Fruit fly (Drosophila melanogaster) whole organism, prepupa: ENCODE results near the gene Shmt.

Experiments used
- CG31627 ChIP-seq: fragments of 200-800 bp; sonication (Bioruptor generic); optimal IDR thresholded peaks from 3 replicates; lab custom pipeline; 2016; ENCODE audit warnings: missing biosample characterization, missing genetic modification characterization
- CG34406 ChIP-seq: fragments of 200-800 bp; sonication (Bioruptor generic); optimal IDR thresholded peaks from 3 replicates; lab custom pipeline; 2016; ENCODE audit warnings: missing biosample characterization, missing genetic modification characterization
- CG4318 ChIP-seq: fragments of 200-800 bp; sonication (Bioruptor generic); optimal IDR thresholded peaks from 3 replicates; lab custom pipeline; 2017; ENCODE audit warnings: missing biosample characterization, mild to moderate bottlenecking, missing genetic modification characterization
- CG6792 ChIP-seq: fragments of 200-800 bp; sonication (Bioruptor generic); optimal IDR thresholded peaks from 3 replicates; lab custom pipeline; 2016; ENCODE audit warnings: missing biosample characterization, missing genetic modification characterization
- CG7368 ChIP-seq: fragments of 200-800 bp; sonication (Bioruptor generic); optimal IDR thresholded peaks from 3 replicates; lab custom pipeline; 2016; ENCODE audit warnings: missing biosample characterization, missing genetic modification characterization
- CG8319 ChIP-seq: fragments of 200-800 bp; sonication (Bioruptor generic); optimal IDR thresholded peaks from 3 replicates; lab custom pipeline; 2016; ENCODE audit warnings: missing biosample characterization, missing genetic modification characterization
- CG8632 ChIP-seq: fragments of 200-800 bp; sonication (Bioruptor generic); optimal IDR thresholded peaks from 3 replicates; lab custom pipeline; 2016; ENCODE audit warnings: missing biosample characterization, missing genetic modification characterization
- Eip78C ChIP-seq: fragments of 200-800 bp; sonication (Bioruptor generic); peaks from one replicate; lab custom pipeline; 2016; ENCODE audit warnings: missing biosample characterization, missing genetic modification characterization
- Gug ChIP-seq: fragments of 200-800 bp; sonication (Bioruptor generic); IDR thresholded peaks from 2 replicates; pipeline ENCODE4 v1.3.6; 2022; ENCODE audit warnings: missing biosample characterization, missing genetic modification characterization
- OdsH ChIP-seq: fragments of 200-800 bp; sonication (Bioruptor generic); optimal IDR thresholded peaks from 3 replicates; lab custom pipeline; 2016; ENCODE audit warnings: missing biosample characterization, missing genetic modification characterization
- Sox15 ChIP-seq: fragments of 200-800 bp; sonication (Bioruptor generic); optimal IDR thresholded peaks from 3 replicates; lab custom pipeline; 2016; ENCODE audit warnings: missing biosample characterization, missing genetic modification characterization
- fd85E ChIP-seq: fragments of 200-800 bp; sonication (Bioruptor generic); optimal IDR thresholded peaks from 3 replicates; lab custom pipeline; 2016; ENCODE audit warnings: missing biosample characterization, missing genetic modification characterization
- salr ChIP-seq, 2 experiments: fragments of 200-800 bp; sonication (Bioruptor generic); optimal IDR thresholded peaks; 3 replicates each; lab custom pipeline; 2016 to 2018; ENCODE audit warnings: missing biosample characterization in 2 of 2, missing genetic modification characterization in 2 of 2, mild to moderate bottlenecking in 1 of 2
- svp ChIP-seq: fragments of 200-800 bp; sonication (Bioruptor generic); peaks from one replicate; lab custom pipeline; 2016; ENCODE audit warnings: missing biosample characterization, missing genetic modification characterization

DNA sequence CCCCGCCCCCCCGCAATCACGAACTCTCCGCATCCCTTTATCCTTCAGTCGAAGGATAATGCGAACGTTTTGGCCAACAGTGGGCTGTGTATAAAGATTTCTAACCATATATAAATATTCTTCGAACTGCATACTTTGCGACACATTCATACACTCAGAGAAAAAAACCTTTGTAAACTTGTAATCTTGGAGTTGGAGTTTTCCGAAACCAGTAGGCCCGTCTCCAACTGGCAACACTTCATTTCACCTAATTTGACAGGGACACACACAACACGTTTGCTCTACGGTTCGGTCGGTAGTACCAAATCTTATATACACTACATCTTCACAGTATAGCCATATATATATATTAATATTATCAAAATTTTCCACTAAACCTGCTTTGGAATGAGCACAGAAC is 47.8 kb downstream of the Shmt start, which contains the start of gene CG15764:
- TF ChIP-seq Gug (GFP tag; lab: Robert Waterston, UW), result no peak
- no peak for TF ChIP-seq Sox15 (GFP tag; lab: Kevin White, UChicago)
- TF ChIP-seq CG31627 (GFP tag; lab: Kevin White, UChicago), result no peak
- no peak for TF ChIP-seq CG34406 (GFP tag; lab: Kevin White, UChicago)
- TF ChIP-seq OdsH, result no peak
- no peak for TF ChIP-seq salr (GFP tag; optimal IDR thresholded peaks at IDR 0.05; lab: Kevin White, UChicago)
- no peak for TF ChIP-seq CG6792 (GFP tag; lab: Kevin White, UChicago)
- TF ChIP-seq CG8632 (GFP tag; lab: Kevin White, UChicago), result no peak
- TF ChIP-seq fd85E (GFP tag; lab: Kevin White, UChicago), result no peak
- TF ChIP-seq CG4318 (GFP tag; lab: Kevin White, UChicago), result no peak
- TF ChIP-seq Eip78C (GFP tag; lab: Kevin White, UChicago), result no peak
- no peak for TF ChIP-seq svp (GFP tag; lab: Kevin White, UChicago)
- no peak for TF ChIP-seq CG7368 (GFP tag; lab: Kevin White, UChicago)
- TF ChIP-seq CG8319 (GFP tag; lab: Kevin White, UChicago), result no peak
